Fruit fly (Drosophila melanogaster) whole organism, embryonic: ENCODE results near the gene Tom.

ENCODE experiments used
- Ada2b ChIP-seq: fragments of 200-800 bp; sonication (Bioruptor generic); IDR thresholded peaks from 2 replicates; pipeline ENCODE4 v1.3.6; 2022; ENCODE audit warnings: missing biosample characterization, missing genetic modification characterization
- Bteb2 ChIP-seq: fragments of 200-800 bp; sonication (Bioruptor generic); optimal IDR thresholded peaks from 2 replicates; lab custom pipeline; 2016; ENCODE audit warnings: missing biosample characterization, missing genetic modification characterization
- CG10366 ChIP-seq: fragments of 200-800 bp; sonication (Bioruptor generic); IDR thresholded peaks from 2 replicates; pipeline ENCODE4 v1.3.6; 2022; ENCODE audit warnings: missing biosample characterization, missing genetic modification characterization
- CG11560 ChIP-seq: fragments of 200-800 bp; sonication (Bioruptor generic); IDR thresholded peaks from 3 replicates; pipeline ENCODE4 v1.3.6; 2022; ENCODE audit warnings: missing biosample characterization, missing genetic modification characterization
- CG11723 ChIP-seq: fragments of 200-800 bp; sonication (Bioruptor generic); optimal IDR thresholded peaks from 2 replicates; lab custom pipeline; 2017; ENCODE audit warnings: missing biosample characterization, mild to moderate bottlenecking, missing genetic modification characterization
- CG12104 ChIP-seq: fragments of 200-800 bp; sonication (Bioruptor generic); optimal IDR thresholded peaks from 3 replicates; lab custom pipeline; 2016; ENCODE audit warnings: missing biosample characterization, missing genetic modification characterization
- CG12744 ChIP-seq: fragments of 200-800 bp; sonication (Bioruptor generic); optimal IDR thresholded peaks from 2 replicates; lab custom pipeline; 2016; ENCODE audit warnings: missing biosample characterization, missing genetic modification characterization
- CG14441 ChIP-seq: fragments of 200-800 bp; sonication (Bioruptor generic); IDR thresholded peaks from 2 replicates; pipeline ENCODE4 v1.3.6; 2022; ENCODE audit warnings: missing biosample characterization, missing genetic modification characterization
- CG15269 ChIP-seq: fragments of 200-800 bp; sonication (Bioruptor generic); optimal IDR thresholded peaks from 2 replicates; lab custom pipeline; 2018; ENCODE audit warnings: missing biosample characterization, mild to moderate bottlenecking, missing genetic modification characterization, moderate library complexity
- CG1602 ChIP-seq: fragments of 200-800 bp; sonication (Bioruptor generic); optimal IDR thresholded peaks from 3 replicates; lab custom pipeline; 2016; ENCODE audit warnings: missing biosample characterization, missing genetic modification characterization
- CG1603 ChIP-seq: fragments of 200-800 bp; sonication (Bioruptor generic); optimal IDR thresholded peaks from 2 replicates; lab custom pipeline; 2019; ENCODE audit warnings: missing biosample characterization, mild to moderate bottlenecking, missing genetic modification characterization, moderate library complexity
- CG17802 ChIP-seq: fragments of 200-800 bp; sonication (Bioruptor generic); optimal IDR thresholded peaks from 2 replicates; lab custom pipeline; 2018; ENCODE audit warnings: missing biosample characterization, mild to moderate bottlenecking, missing genetic modification characterization, moderate library complexity
- CG18011 ChIP-seq: fragments of 200-800 bp; sonication (Bioruptor generic); optimal IDR thresholded peaks from 2 replicates; lab custom pipeline; 2017; ENCODE audit warnings: missing biosample characterization, missing genetic modification characterization, mild to moderate bottlenecking, moderate library complexity, missing genotype
- CG18764 ChIP-seq: fragments of 200-800 bp; sonication (Bioruptor generic); optimal IDR thresholded peaks from 3 replicates; lab custom pipeline; 2016; ENCODE audit warnings: missing biosample characterization, missing genetic modification characterization
- CG33213 ChIP-seq: fragments of 200-800 bp; sonication (Bioruptor generic); optimal IDR thresholded peaks from 3 replicates; lab custom pipeline; 2016; ENCODE audit warnings: missing biosample characterization, missing genetic modification characterization
- CG3995 ChIP-seq: fragments of 200-800 bp; sonication (Bioruptor generic); optimal IDR thresholded peaks from 3 replicates; lab custom pipeline; 2016; ENCODE audit warnings: missing biosample characterization, missing genetic modification characterization
- CG7271 ChIP-seq: fragments of 200-800 bp; sonication (Bioruptor generic); optimal IDR thresholded peaks from 2 replicates; lab custom pipeline; 2018; ENCODE audit warnings: missing biosample characterization, mild to moderate bottlenecking, missing genetic modification characterization, moderate library complexity
- CG8478 ChIP-seq: fragments of >200 bp; optimal IDR thresholded peaks from 2 replicates; lab custom pipeline; 2018
- CG9797 ChIP-seq: fragments of 200-800 bp; sonication (Bioruptor generic); optimal IDR thresholded peaks from 3 replicates; lab custom pipeline; 2018; ENCODE audit warnings: missing biosample characterization, mild to moderate bottlenecking, missing genetic modification characterization
- CG9876 ChIP-seq: fragments of 200-800 bp; sonication (Bioruptor generic); optimal IDR thresholded peaks from 2 replicates; lab custom pipeline; 2016; ENCODE audit warnings: missing biosample characterization, missing genetic modification characterization
- CrebB ChIP-seq: fragments of 200-800 bp; sonication (Bioruptor generic); optimal IDR thresholded peaks from 3 replicates; lab custom pipeline; 2018; ENCODE audit warnings: missing biosample characterization, mild to moderate bottlenecking, missing genetic modification characterization
- Dip2 ChIP-seq: fragments of 200-800 bp; sonication (Bioruptor generic); IDR thresholded peaks from 2 replicates; pipeline ENCODE4 v1.3.6; 2022; ENCODE audit warnings: missing biosample characterization, missing genetic modification characterization
- Dll ChIP-seq: fragments of 200-800 bp; sonication (Bioruptor generic); IDR thresholded peaks from 4 replicates; pipeline ENCODE4 v1.3.6; 2022; ENCODE audit warnings: missing biosample characterization, missing genetic modification characterization; ENCODE audit not compliant: partially characterized antibody
- Doc3 ChIP-seq: fragments of 200-800 bp; sonication (Bioruptor generic); IDR thresholded peaks from 3 replicates; pipeline ENCODE4 v1.3.6; 2022; ENCODE audit warnings: missing biosample characterization, missing genetic modification characterization; ENCODE audit not compliant: partially characterized antibody
- Ets65A ChIP-seq: fragments of 200-800 bp; sonication (Bioruptor generic); peaks from one replicate; lab custom pipeline; 2016; ENCODE audit warnings: missing biosample characterization, missing genetic modification characterization
- Hr51 ChIP-seq, 2 experiments: fragments of 200-800 bp; sonication (Bioruptor generic); optimal IDR thresholded peaks; 2 replicates in 1 of 2; 3 replicates in 1 of 2; lab custom pipeline; 2016 to 2018; ENCODE audit warnings: missing biosample characterization in 2 of 2, missing genetic modification characterization in 2 of 2, mild to moderate bottlenecking in 1 of 2, moderate library complexity in 1 of 2
- Mrtf ChIP-seq: fragments of 200-800 bp; sonication (Bioruptor generic); IDR thresholded peaks from 3 replicates; pipeline ENCODE4 v1.3.6; 2022; ENCODE audit warnings: missing biosample characterization, missing genetic modification characterization
- Myb ChIP-seq: fragments of 200-800 bp; sonication (Bioruptor generic); optimal IDR thresholded peaks from 2 replicates; lab custom pipeline; 2016; ENCODE audit warnings: missing biosample characterization, missing genetic modification characterization
- Ravus ChIP-seq: fragments of 200-800 bp; sonication (Bioruptor generic); IDR thresholded peaks from 2 replicates; pipeline ENCODE4 v1.3.6; 2022; ENCODE audit warnings: missing biosample characterization, missing genetic modification characterization
- Side ChIP-seq: fragments of 200-800 bp; sonication (Bioruptor generic); optimal IDR thresholded peaks from 2 replicates; lab custom pipeline; 2016; ENCODE audit warnings: missing biosample characterization, missing genetic modification characterization
- Sin3A ChIP-seq: fragments of >200 bp; optimal IDR thresholded peaks from 2 replicates; lab custom pipeline; 2018
- Sry-δ ChIP-seq: fragments of 200-800 bp; sonication (Bioruptor generic); optimal IDR thresholded peaks from 2 replicates; lab custom pipeline; 2016; ENCODE audit warnings: missing biosample characterization, missing genetic modification characterization
- amos ChIP-seq: fragments of 200-800 bp; sonication (Bioruptor generic); IDR thresholded peaks from 2 replicates; pipeline ENCODE4 v1.3.6; 2022; ENCODE audit warnings: missing biosample characterization, missing genetic modification characterization; ENCODE audit not compliant: partially characterized antibody
- ap ChIP-seq: fragments of 200-800 bp; sonication (Bioruptor generic); IDR thresholded peaks from 2 replicates; pipeline ENCODE4 v1.3.6; 2022; ENCODE audit warnings: missing biosample characterization, missing genetic modification characterization
- bcd ChIP-seq: fragments of 200-800 bp; sonication (Bioruptor generic); optimal IDR thresholded peaks from 2 replicates; lab custom pipeline; 2017; ENCODE audit warnings: missing biosample characterization, mild to moderate bottlenecking, missing genetic modification characterization
- corto ChIP-seq: fragments of 200-800 bp; sonication (Bioruptor generic); optimal IDR thresholded peaks from 2 replicates; lab custom pipeline; 2016; ENCODE audit warnings: missing biosample characterization, mild to moderate bottlenecking, missing genetic modification characterization, moderate library complexity
- cwo ChIP-seq: fragments of 200-800 bp; sonication (Bioruptor generic); optimal IDR thresholded peaks from 3 replicates; lab custom pipeline; 2017; ENCODE audit warnings: missing biosample characterization, missing genetic modification characterization, mild to moderate bottlenecking, moderate library complexity, missing genetic modification reagents
- dan ChIP-seq: fragments of 200-800 bp; sonication (Bioruptor generic); IDR thresholded peaks from 2 replicates; pipeline ENCODE4 v1.3.6; 2022; ENCODE audit warnings: missing biosample characterization, missing genetic modification characterization
- exex ChIP-seq: fragments of 200-800 bp; sonication (Bioruptor generic); optimal IDR thresholded peaks from 4 replicates; lab custom pipeline; 2018; ENCODE audit warnings: missing biosample characterization, mild to moderate bottlenecking, missing genetic modification characterization, moderate library complexity
- eyg ChIP-seq: fragments of 200-800 bp; sonication (Bioruptor generic); optimal IDR thresholded peaks from 3 replicates; lab custom pipeline; 2016; ENCODE audit warnings: missing biosample characterization, missing genetic modification characterization
- grn ChIP-seq: fragments of 200-800 bp; sonication (Bioruptor generic); optimal IDR thresholded peaks from 3 replicates; lab custom pipeline; 2017; ENCODE audit warnings: missing biosample characterization, missing genetic modification characterization
- gsb ChIP-seq: fragments of 200-800 bp; sonication (Bioruptor generic); IDR thresholded peaks from 2 replicates; pipeline ENCODE4 v1.3.6; 2022; ENCODE audit warnings: missing biosample characterization, missing genetic modification characterization
- lab ChIP-seq: fragments of 200-800 bp; sonication (Bioruptor generic); optimal IDR thresholded peaks from 3 replicates; lab custom pipeline; 2017; ENCODE audit warnings: missing biosample characterization, missing genetic modification characterization, mild to moderate bottlenecking, moderate library complexity, missing genetic modification reagents
- nerfin-2 ChIP-seq: fragments of 200-800 bp; sonication (Bioruptor generic); IDR thresholded peaks from 2 replicates; pipeline ENCODE4 v1.3.6; 2022; ENCODE audit warnings: missing biosample characterization, missing genetic modification characterization; ENCODE audit not compliant: partially characterized antibody
- repo ChIP-seq: fragments of 200-800 bp; sonication (Bioruptor generic); optimal IDR thresholded peaks from 2 replicates; lab custom pipeline; 2016; ENCODE audit warnings: missing biosample characterization, missing genetic modification characterization
- sc ChIP-seq, 3 experiments: fragments of >200 bp in 2 of 3; fragments of 200-800 bp in 1 of 3; sonication (Bioruptor generic) in 1 of 3; optimal IDR thresholded peaks; 2 replicates in 2 of 3; 3 replicates in 1 of 3; lab custom pipeline; 2017; ENCODE audit warnings: mild to moderate bottlenecking in 1 of 3, missing biosample characterization in 1 of 3, missing genetic modification characterization in 1 of 3, missing genetic modification reagents in 1 of 3
- sisA ChIP-seq: fragments of 200-800 bp; sonication (Bioruptor generic); IDR thresholded peaks from 2 replicates; pipeline ENCODE4 v1.3.6; 2022; ENCODE audit warnings: missing biosample characterization, missing genetic modification characterization
- slp2 ChIP-seq: fragments of 200-800 bp; sonication (Bioruptor generic); optimal IDR thresholded peaks from 2 replicates; lab custom pipeline; 2016; ENCODE audit warnings: missing biosample characterization, missing genetic modification characterization
- ttk ChIP-seq: fragments of 200-800 bp; sonication (Bioruptor generic); IDR thresholded peaks from 2 replicates; pipeline ENCODE4 v2.1.2; 2022; ENCODE audit warnings: missing biosample characterization, missing genetic modification characterization
- usp ChIP-seq: fragments of >200 bp; optimal IDR thresholded peaks from 2 replicates; lab custom pipeline; 2017; ENCODE audit warnings: missing biosample characterization, missing genetic modification characterization

Tom gene

dm6 chr3L:15013957-15014692, 45.0 kb downstream of the Tom start, which contains the start of gene Reck:
Gene Reck (minus strand): TSS chr3L:15014062.
- TF ChIP-seq sisA (GFP tag; lab: Robert Waterston, UW), result peak; percentile 84
- no peak for TF ChIP-seq eyg (GFP tag; lab: Kevin White, UChicago)
- no peak for TF ChIP-seq sc (optimal IDR thresholded peaks at IDR 0.05; lab: Kevin White, UChicago)
- TF ChIP-seq sc (GFP tag; optimal IDR thresholded peaks at IDR 0.05; lab: Kevin White, UChicago), result peak; percentile 52
- TF ChIP-seq ap (GFP tag; lab: Robert Waterston, UW), result peak; percentile 64
- peak; percentile 64 for TF ChIP-seq Ravus (GFP tag; lab: Robert Waterston, UW)
- TF ChIP-seq CG9797 (GFP tag; lab: Kevin White, UChicago), result peak; percentile 26
- TF ChIP-seq ttk (GFP tag; lab: Robert Waterston, UW), result peak; percentile 44; the same call in 1 of the 2 replicates
- peak; percentile 77 for TF ChIP-seq bcd
- TF ChIP-seq CG15269, result peak; percentile 83
- peak; percentile 25 for TF ChIP-seq Side
- TF ChIP-seq Sin3A, result no peak
- TF ChIP-seq slp2 (GFP tag; lab: Kevin White, UChicago), result peak; percentile 35
- no peak for TF ChIP-seq CG12744 (GFP tag; lab: Kevin White, UChicago)
- peak; percentile 75 for TF ChIP-seq CG10366 (GFP tag; lab: Robert Waterston, UW)
- no peak for TF ChIP-seq CG8478 (lab: Kevin White, UChicago)
- no peak for TF ChIP-seq nerfin-2 (GFP tag; lab: Robert Waterston, UW)
- TF ChIP-seq dan (GFP tag; lab: Robert Waterston, UW), result no peak
- peak; percentile 40 for TF ChIP-seq CG1603 (tag; lab: Kevin White, UChicago)
- TF ChIP-seq usp, result no peak
- TF ChIP-seq amos (GFP tag; lab: Robert Waterston, UW), result no peak
- TF ChIP-seq lab (GFP tag; lab: Kevin White, UChicago), result peak; percentile 90
- TF ChIP-seq CrebB (tag; lab: Kevin White, UChicago), result peak; percentile 52
- no peak for TF ChIP-seq Dip2 (GFP tag; lab: Robert Waterston, UW)
- TF ChIP-seq grn, result peak; percentile 35
- no peak for TF ChIP-seq CG9876
- TF ChIP-seq CG17802 (tag; lab: Kevin White, UChicago), result peak; percentile 50
- TF ChIP-seq Doc3 (GFP tag; lab: Robert Waterston, UW), result no peak
- no peak for TF ChIP-seq Myb
- peak; percentile 6 for TF ChIP-seq repo
- TF ChIP-seq Bteb2 (GFP tag; lab: Kevin White, UChicago), result peak; percentile 59
- no peak for TF ChIP-seq CG3995 (GFP tag; lab: Kevin White, UChicago)
- peak; percentile 48 for TF ChIP-seq corto (GFP tag; lab: Kevin White, UChicago)
- peak; percentile 83 for TF ChIP-seq Ada2b (GFP tag; lab: Robert Waterston, UW)
- TF ChIP-seq CG1602, result peak; percentile 71
- peak; percentile 82 for TF ChIP-seq Ets65A (GFP tag; lab: Kevin White, UChicago)
- peak; percentile 50 for TF ChIP-seq CG11723 (GFP tag; lab: Kevin White, UChicago)
- peak; percentile 76 for TF ChIP-seq cwo (GFP tag; lab: Kevin White, UChicago)
- peak; percentile 48 for TF ChIP-seq CG33213 (GFP tag; lab: Kevin White, UChicago)
- peak; percentile 85 for TF ChIP-seq CG7271 (tag; lab: Kevin White, UChicago)
- peak; percentile 47; the same call in 1 of the 2 replicates for TF ChIP-seq gsb (GFP tag; lab: Robert Waterston, UW)
- TF ChIP-seq CG18011 (GFP tag; lab: Kevin White, UChicago), result peak; percentile 56
- TF ChIP-seq Hr51 (GFP tag; optimal IDR thresholded peaks at IDR 0.05; lab: Kevin White, UChicago), result peak; percentile 48 to 90
- TF ChIP-seq exex (tag; lab: Kevin White, UChicago), result peak; percentile 29
- peak; percentile 87 for TF ChIP-seq CG12104 (GFP tag; lab: Kevin White, UChicago)
- TF ChIP-seq Sry-δ (GFP tag; lab: Kevin White, UChicago), result peak; percentile 2
- TF ChIP-seq CG18764 (GFP tag; lab: Kevin White, UChicago), result peak; percentile 82
- TF ChIP-seq CG11560, result no peak
- TF ChIP-seq Mrtf (GFP tag; lab: Robert Waterston, UW), result peak; percentile 53; the same call in 2 of the 3 replicates
- TF ChIP-seq CG14441 (GFP tag; lab: Robert Waterston, UW), result peak; percentile 81
- no peak for TF ChIP-seq Dll
